Fruit fly (Drosophila melanogaster) whole organism, embryonic: ENCODE data around the gene Acp76A.

Experiments used
- Abd-B ChIP-seq: fragments of 200-800 bp; sonication (Bioruptor generic); optimal IDR thresholded peaks from 2 replicates; lab custom pipeline; 2018; ENCODE audit warnings: missing biosample characterization, mild to moderate bottlenecking, missing genetic modification characterization, moderate library complexity
- Blimp-1 ChIP-seq: fragments of 200-800 bp; sonication (Bioruptor generic); optimal IDR thresholded peaks from 3 replicates; lab custom pipeline; 2018; ENCODE audit warnings: missing biosample characterization, missing genetic modification characterization, mild to moderate bottlenecking, moderate library complexity, missing genetic modification reagents
- CG11456 ChIP-seq: fragments of 200-800 bp; sonication (Bioruptor generic); IDR thresholded peaks from 3 replicates; pipeline ENCODE4 v1.3.6; 2022; ENCODE audit warnings: missing biosample characterization, missing genetic modification characterization
- CG11695 ChIP-seq: fragments of 200-800 bp; sonication (Bioruptor generic); IDR thresholded peaks from 3 replicates; pipeline ENCODE4 v1.3.6; 2022; ENCODE audit warnings: missing biosample characterization, missing genetic modification characterization
- CG11723 ChIP-seq: fragments of 200-800 bp; sonication (Bioruptor generic); optimal IDR thresholded peaks from 2 replicates; lab custom pipeline; 2017; ENCODE audit warnings: missing biosample characterization, mild to moderate bottlenecking, missing genetic modification characterization
- CG12236 ChIP-seq: fragments of 200-800 bp; sonication (Bioruptor generic); optimal IDR thresholded peaks from 2 replicates; lab custom pipeline; 2016; ENCODE audit warnings: missing biosample characterization, missing genetic modification characterization
- CG13123 ChIP-seq: fragments of 200-800 bp; sonication (Bioruptor generic); optimal IDR thresholded peaks from 2 replicates; lab custom pipeline; 2016; ENCODE audit warnings: missing biosample characterization, missing genetic modification characterization
- CG1647 ChIP-seq: fragments of 200-800 bp; sonication (Bioruptor generic); optimal IDR thresholded peaks from 3 replicates; lab custom pipeline; 2016; ENCODE audit warnings: missing biosample characterization, missing genetic modification characterization
- CG18599 ChIP-seq: fragments of 200-800 bp; sonication (Bioruptor generic); optimal IDR thresholded peaks from 3 replicates; lab custom pipeline; 2017; ENCODE audit warnings: missing biosample characterization, missing genetic modification characterization, mild to moderate bottlenecking, moderate library complexity, missing genetic modification reagents
- CG2116 ChIP-seq: fragments of 200-800 bp; sonication (Bioruptor generic); optimal IDR thresholded peaks from 3 replicates; lab custom pipeline; 2018; ENCODE audit warnings: missing biosample characterization, mild to moderate bottlenecking, missing genetic modification characterization
- CG2120 ChIP-seq: fragments of 200-800 bp; sonication (Bioruptor generic); optimal IDR thresholded peaks from 3 replicates; lab custom pipeline; 2016; ENCODE audit warnings: missing biosample characterization, missing genetic modification characterization
- CG34422 ChIP-seq: fragments of 200-800 bp; sonication (Bioruptor generic); IDR thresholded peaks from 3 replicates; pipeline ENCODE4 v1.3.6; 2022; ENCODE audit warnings: missing biosample characterization, missing genetic modification characterization
- CG43689 ChIP-seq: fragments of 200-800 bp; sonication (Bioruptor generic); IDR thresholded peaks from 2 replicates; pipeline ENCODE4 v1.3.6; 2022; ENCODE audit warnings: missing biosample characterization, missing genetic modification characterization
- CG4707 ChIP-seq: fragments of 200-800 bp; sonication (Bioruptor generic); optimal IDR thresholded peaks from 2 replicates; lab custom pipeline; 2018; ENCODE audit warnings: missing biosample characterization, mild to moderate bottlenecking, missing genetic modification characterization, moderate library complexity
- CG5180 ChIP-seq: fragments of 200-800 bp; sonication (Bioruptor generic); optimal IDR thresholded peaks from 3 replicates; lab custom pipeline; 2017; ENCODE audit warnings: missing biosample characterization, missing genetic modification characterization, mild to moderate bottlenecking, moderate library complexity, missing genetic modification reagents
- CG7271 ChIP-seq: fragments of 200-800 bp; sonication (Bioruptor generic); optimal IDR thresholded peaks from 2 replicates; lab custom pipeline; 2018; ENCODE audit warnings: missing biosample characterization, mild to moderate bottlenecking, missing genetic modification characterization, moderate library complexity
- CG8765 ChIP-seq: fragments of 200-800 bp; sonication (Bioruptor generic); IDR thresholded peaks from 2 replicates; pipeline ENCODE4 v1.3.6; 2022; ENCODE audit warnings: missing biosample characterization, missing genetic modification characterization
- D19B ChIP-seq: fragments of 200-800 bp; sonication (Bioruptor generic); optimal IDR thresholded peaks from 2 replicates; lab custom pipeline; 2017; ENCODE audit warnings: missing biosample characterization, mild to moderate bottlenecking, missing genetic modification characterization
- ERR ChIP-seq: fragments of 200-800 bp; sonication (Bioruptor generic); optimal IDR thresholded peaks from 2 replicates; lab custom pipeline; 2016; ENCODE audit warnings: missing biosample characterization, missing genetic modification characterization
- Gsc ChIP-seq: fragments of 200-800 bp; sonication (Bioruptor generic); IDR thresholded peaks from 2 replicates; pipeline ENCODE4 v1.3.6; 2022; ENCODE audit warnings: missing biosample characterization, missing genetic modification characterization
- Hr78 ChIP-seq, 2 experiments: fragments of 200-800 bp in 1 of 2; fragments of >200 bp in 1 of 2; sonication (Bioruptor generic) in 1 of 2; optimal IDR thresholded peaks; 2 replicates each; lab custom pipeline; 2017 to 2019; ENCODE audit warnings: missing biosample characterization in 2 of 2, missing genetic modification characterization in 2 of 2, mild to moderate bottlenecking in 1 of 2, moderate library complexity in 1 of 2
- Med ChIP-seq: fragments of 200-800 bp; sonication (Bioruptor generic); peaks from one replicate; lab custom pipeline; 2016; ENCODE audit warnings: missing biosample characterization, missing genetic modification characterization, mild to moderate bottlenecking, inconsistent platforms, moderate library complexity
- Mes4 ChIP-seq: fragments of 200-800 bp; sonication (Bioruptor generic); optimal IDR thresholded peaks from 2 replicates; lab custom pipeline; 2016; ENCODE audit warnings: missing biosample characterization, missing genetic modification characterization
- Nf-YA ChIP-seq: fragments of 200-800 bp; sonication (Bioruptor generic); IDR thresholded peaks from 2 replicates; pipeline ENCODE4 v1.3.6; 2022; ENCODE audit warnings: missing biosample characterization, missing genetic modification characterization
- Poxn ChIP-seq: fragments of 200-800 bp; sonication (Bioruptor generic); IDR thresholded peaks from 2 replicates; pipeline ENCODE4 v1.3.6; 2022; ENCODE audit warnings: missing biosample characterization, missing genetic modification characterization
- Ptx1 ChIP-seq: fragments of 200-800 bp; sonication (Bioruptor generic); IDR thresholded peaks from 2 replicates; pipeline ENCODE4 v1.3.6; 2022; ENCODE audit warnings: missing biosample characterization, missing genetic modification characterization
- Side ChIP-seq: fragments of 200-800 bp; sonication (Bioruptor generic); optimal IDR thresholded peaks from 2 replicates; lab custom pipeline; 2016; ENCODE audit warnings: missing biosample characterization, missing genetic modification characterization
- ab ChIP-seq: fragments of 200-800 bp; sonication (Bioruptor generic); optimal IDR thresholded peaks from 2 replicates; lab custom pipeline; 2016; ENCODE audit warnings: missing biosample characterization, missing genetic modification characterization
- al ChIP-seq: fragments of 200-800 bp; sonication (Bioruptor generic); IDR thresholded peaks from 2 replicates; pipeline ENCODE4 v1.3.6; 2022; ENCODE audit warnings: missing biosample characterization, missing genetic modification characterization
- ci ChIP-seq: fragments of 200-800 bp; sonication (Bioruptor generic); IDR thresholded peaks from 3 replicates; pipeline ENCODE4 v1.3.6; 2022; ENCODE audit warnings: missing biosample characterization, missing genetic modification characterization
- da ChIP-seq: fragments of 200-800 bp; sonication (Bioruptor generic); optimal IDR thresholded peaks from 2 replicates; lab custom pipeline; 2016; ENCODE audit warnings: missing biosample characterization, missing genetic modification characterization
- dan ChIP-seq: fragments of 200-800 bp; sonication (Bioruptor generic); IDR thresholded peaks from 2 replicates; pipeline ENCODE4 v1.3.6; 2022; ENCODE audit warnings: missing biosample characterization, missing genetic modification characterization
- disco-r ChIP-seq: fragments of 200-800 bp; sonication (Bioruptor generic); optimal IDR thresholded peaks from 2 replicates; lab custom pipeline; 2016; ENCODE audit warnings: missing biosample characterization, missing genetic modification characterization
- dmrt11E ChIP-seq: fragments of 200-800 bp; sonication (Bioruptor generic); optimal IDR thresholded peaks from 3 replicates; lab custom pipeline; 2018; ENCODE audit warnings: missing biosample characterization, mild to moderate bottlenecking, missing genetic modification characterization, moderate library complexity
- fd64A ChIP-seq: fragments of 200-800 bp; sonication (Bioruptor generic); optimal IDR thresholded peaks from 3 replicates; lab custom pipeline; 2018; ENCODE audit warnings: missing biosample characterization, mild to moderate bottlenecking, missing genetic modification characterization
- ftz-f1 ChIP-seq: fragments of 200-800 bp; sonication (Bioruptor generic); optimal IDR thresholded peaks from 2 replicates; lab custom pipeline; 2016; ENCODE audit warnings: missing biosample characterization, missing genetic modification characterization
- gcm ChIP-seq: fragments of 200-800 bp; sonication (Bioruptor generic); optimal IDR thresholded peaks from 2 replicates; lab custom pipeline; 2019; ENCODE audit warnings: missing biosample characterization, mild to moderate bottlenecking, missing genetic modification characterization, moderate library complexity
- hkb ChIP-seq, 2 experiments: fragments of 200-800 bp in 1 of 2; fragments of >200 bp in 1 of 2; sonication (Bioruptor generic) in 1 of 2; IDR thresholded peaks in 1 of 2; optimal IDR thresholded peaks in 1 of 2; 2 replicates each; pipeline versions ENCODE4 v1.3.6 to Lab custom; 2017 to 2022; ENCODE audit warnings: missing biosample characterization in 1 of 2, missing genetic modification characterization in 1 of 2
- jigr1 ChIP-seq: fragments of 200-800 bp; sonication (Bioruptor generic); IDR thresholded peaks from 3 replicates; pipeline ENCODE4 v1.3.6; 2022; ENCODE audit warnings: missing biosample characterization, missing genetic modification characterization
- kah ChIP-seq: fragments of 200-800 bp; sonication (Bioruptor generic); optimal IDR thresholded peaks from 2 replicates; lab custom pipeline; 2018; ENCODE audit warnings: missing biosample characterization, mild to moderate bottlenecking, missing genetic modification characterization
- lola ChIP-seq, 3 experiments: fragments of >200 bp in 2 of 3; fragments of 200-800 bp in 1 of 3; sonication (Bioruptor generic) in 1 of 3; optimal IDR thresholded peaks; 2 replicates each; lab custom pipeline; 2017 to 2019; ENCODE audit warnings: missing biosample characterization in 3 of 3, missing genetic modification characterization in 3 of 3, mild to moderate bottlenecking in 1 of 3, moderate library complexity in 1 of 3
- odd ChIP-seq: fragments of 200-800 bp; sonication (Bioruptor generic); optimal IDR thresholded peaks from 2 replicates; lab custom pipeline; 2017; ENCODE audit warnings: missing biosample characterization, mild to moderate bottlenecking, missing genetic modification characterization
- phol ChIP-seq: fragments of 200-800 bp; sonication (Bioruptor generic); optimal IDR thresholded peaks from 3 replicates; lab custom pipeline; 2018; ENCODE audit warnings: missing biosample characterization, mild to moderate bottlenecking, missing genetic modification characterization, moderate library complexity
- sug ChIP-seq: fragments of 200-800 bp; optimal IDR thresholded peaks from 2 replicates; lab custom pipeline; 2019; ENCODE audit warnings: missing biosample characterization, mild to moderate bottlenecking, missing genetic modification characterization, moderate library complexity
- trh ChIP-seq: fragments of 200-800 bp; sonication (Bioruptor generic); optimal IDR thresholded peaks from 2 replicates; lab custom pipeline; 2016; ENCODE audit warnings: missing biosample characterization, missing genetic modification characterization
- tx ChIP-seq: fragments of 200-800 bp; sonication (Bioruptor generic); optimal IDR thresholded peaks from 2 replicates; lab custom pipeline; 2016; ENCODE audit warnings: missing biosample characterization, missing genetic modification characterization
- zen ChIP-seq: fragments of 200-800 bp; sonication (Bioruptor generic); optimal IDR thresholded peaks from 3 replicates; lab custom pipeline; 2018; ENCODE audit warnings: missing biosample characterization, mild to moderate bottlenecking, missing genetic modification characterization, moderate library complexity
- zfh1 ChIP-seq: fragments of 200-800 bp; sonication (Bioruptor generic); IDR thresholded peaks from 3 replicates; pipeline ENCODE4 v1.3.6; 2022; ENCODE audit warnings: missing biosample characterization, missing genetic modification characterization

Gene Acp76A

DNA sequence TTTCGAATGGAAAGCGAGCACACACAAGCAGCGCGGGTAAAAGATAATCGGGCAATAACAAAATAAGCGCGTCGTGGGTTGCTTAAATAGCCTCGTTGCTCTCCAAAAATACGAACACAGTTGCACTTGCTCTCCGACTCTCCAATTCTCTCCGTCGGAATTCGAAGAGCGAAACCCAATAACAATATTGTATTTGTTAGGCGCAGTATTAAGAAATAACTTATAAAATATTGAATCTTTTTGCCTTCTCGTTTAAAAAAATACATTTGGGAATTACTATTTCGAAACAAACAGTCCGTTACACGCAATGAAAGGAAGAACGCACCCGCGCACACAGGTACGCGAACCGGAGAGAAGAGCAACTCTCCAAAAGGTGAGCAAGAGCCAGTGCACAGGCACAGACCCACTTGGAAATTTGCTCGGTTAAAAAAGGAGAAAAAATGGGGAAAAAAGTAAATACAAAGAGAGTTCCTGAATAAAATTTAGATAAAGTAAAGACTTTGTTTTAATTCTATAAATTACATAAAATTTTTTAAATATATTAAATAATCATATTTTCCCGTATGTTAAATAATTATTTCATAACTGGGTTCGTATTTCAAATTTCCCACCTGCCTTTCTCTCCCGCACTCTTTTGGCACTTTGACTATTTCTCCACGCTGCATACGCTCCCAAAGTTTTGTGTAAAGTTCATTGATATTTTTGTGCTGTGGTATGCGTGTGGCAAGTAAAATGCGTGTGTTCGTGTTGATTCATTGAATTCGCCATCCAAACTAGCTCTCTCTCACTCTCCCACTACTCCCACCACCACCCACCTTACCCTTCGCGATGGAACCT, 34.8 kb upstream of the Acp76A start, which contains the start of gene Mkp3 (continued):
- TF ChIP-seq ci (GFP tag; lab: Robert Waterston, UW), result peak; percentile 82
- peak; percentile 90 for TF ChIP-seq sug
- TF ChIP-seq CG4707 (GFP tag; lab: Kevin White, UChicago), result peak; percentile 56
- TF ChIP-seq kah (GFP tag; lab: Kevin White, UChicago), result peak; percentile 57
- TF ChIP-seq ab (GFP tag; lab: Kevin White, UChicago), result no peak
- no peak for TF ChIP-seq fd64A (GFP tag; lab: Kevin White, UChicago)
- TF ChIP-seq CG2120, result peak; percentile 78
- peak; percentile 66 for TF ChIP-seq trh (GFP tag; lab: Kevin White, UChicago)
- TF ChIP-seq Ptx1 (GFP tag; lab: Robert Waterston, UW), result peak; percentile 94
- TF ChIP-seq CG11695 (GFP tag; lab: Robert Waterston, UW), result peak; percentile 96
- peak; percentile 82 for TF ChIP-seq Blimp-1 (GFP tag; lab: Kevin White, UChicago)
- TF ChIP-seq al (GFP tag; lab: Robert Waterston, UW), result peak; percentile 86
- peak; percentile 70 for TF ChIP-seq CG5180 (GFP tag; lab: Kevin White, UChicago)
- TF ChIP-seq jigr1, result no peak
- peak; percentile 61 for TF ChIP-seq dmrt11E (tag; lab: Kevin White, UChicago)
- peak; percentile 77 for TF ChIP-seq CG11723 (GFP tag; lab: Kevin White, UChicago)
- TF ChIP-seq Med (GFP tag; lab: Kevin White, UChicago), result peak; percentile 86
- peak; percentile 86 for TF ChIP-seq odd
- TF ChIP-seq CG34422 (GFP tag; lab: Robert Waterston, UW), result peak; percentile 91
- TF ChIP-seq D19B (GFP tag; lab: Kevin White, UChicago), result peak; percentile 82
- peak; percentile 88 for TF ChIP-seq CG11456 (GFP tag; lab: Robert Waterston, UW)
- peak in 1 of 3 experiments; percentile 77 for TF ChIP-seq lola (GFP tag; optimal IDR thresholded peaks at IDR 0.05; lab: Kevin White, UChicago)
- TF ChIP-seq ftz-f1 (GFP tag; lab: Kevin White, UChicago), result no peak
- no peak for TF ChIP-seq dan (GFP tag; lab: Robert Waterston, UW)
- peak; percentile 52; the same call in 1 of the 2 replicates for TF ChIP-seq CG43689 (GFP tag; lab: Robert Waterston, UW)
- TF ChIP-seq CG18599 (GFP tag; lab: Kevin White, UChicago), result peak; percentile 97
- TF ChIP-seq CG13123 (GFP tag; lab: Kevin White, UChicago), result peak; percentile 9
- TF ChIP-seq zen (tag; lab: Kevin White, UChicago), result peak; percentile 42
- no peak for TF ChIP-seq Side (GFP tag; lab: Kevin White, UChicago)
- peak; percentile 41 for TF ChIP-seq CG2116 (GFP tag; lab: Kevin White, UChicago)
- peak; percentile 70 for TF ChIP-seq Abd-B
- no peak for TF ChIP-seq disco-r (GFP tag; lab: Kevin White, UChicago)
- no peak for TF ChIP-seq CG7271
- peak; percentile 72 for TF ChIP-seq Nf-YA (GFP tag; lab: Robert Waterston, UW)
- TF ChIP-seq phol (tag; lab: Kevin White, UChicago), result peak; percentile 86
- TF ChIP-seq Gsc (GFP tag; lab: Robert Waterston, UW), result no peak
- no peak for TF ChIP-seq tx (GFP tag; lab: Kevin White, UChicago)
- no peak for TF ChIP-seq ERR (GFP tag; lab: Kevin White, UChicago)
- peak; percentile 77; the same call in 1 of the 2 replicates for TF ChIP-seq CG8765 (GFP tag; lab: Robert Waterston, UW)
- peak in 1 of 2 experiments; percentile 69 for TF ChIP-seq Hr78 (GFP tag; optimal IDR thresholded peaks at IDR 0.05; lab: Kevin White, UChicago)
- no peak for TF ChIP-seq da
- TF ChIP-seq Mes4 (GFP tag; lab: Kevin White, UChicago), result no peak
- TF ChIP-seq zfh1 (GFP tag; lab: Robert Waterston, UW), result peak; percentile 82
- no peak for TF ChIP-seq CG1647 (GFP tag; lab: Kevin White, UChicago)
- peak; percentile 65 for TF ChIP-seq Poxn (GFP tag; lab: Robert Waterston, UW)
- no peak for TF ChIP-seq CG12236 (GFP tag; lab: Kevin White, UChicago)
- peak; percentile 90 for TF ChIP-seq gcm (GFP tag; lab: Kevin White, UChicago)
- TF ChIP-seq hkb (optimal IDR thresholded peaks at IDR 0.05; lab: Kevin White, UChicago), result no peak
- peak; percentile 95 for TF ChIP-seq hkb (GFP tag; IDR thresholded peaks at IDR 0.05; lab: Robert Waterston, UW)
